Worm (Caenorhabditis elegans) whole organism, L1 larva: ENCODE measurements around the gene Y11D7A.5.

Experiments used
- C16A3.4 ChIP-seq: fragments of 150-350 bp; optimal IDR thresholded peaks from 2 replicates; lab custom pipeline; 2014; ENCODE audit warnings: missing biosample characterization, missing genetic modification characterization
- C34B4.2 ChIP-seq: sonication (generic microtip); optimal IDR thresholded peaks from 2 replicates; lab custom pipeline; 2017; ENCODE audit warnings: mild to moderate bottlenecking, missing genetic modification characterization, missing compliant biosample characterization
- F16B12.6 ChIP-seq: fragments of 150-350 bp; optimal IDR thresholded peaks from 2 replicates; lab custom pipeline; 2014; ENCODE audit warnings: missing biosample characterization, missing genetic modification characterization
- Y116A8C.19 ChIP-seq: sonication (generic microtip); optimal IDR thresholded peaks from 2 replicates; lab custom pipeline; 2016; ENCODE audit warnings: missing compliant biosample characterization, missing genetic modification characterization, borderline replicate concordance
- aha-1 ChIP-seq: fragments of 150-350 bp; optimal IDR thresholded peaks from 2 replicates; lab custom pipeline; 2014; ENCODE audit warnings: missing biosample characterization, missing genetic modification characterization
- alr-1 ChIP-seq: fragments of 200-800 bp; sonication (Bioruptor generic); optimal IDR thresholded peaks from 2 replicates; lab custom pipeline; 2018; ENCODE audit warnings: borderline replicate concordance, mild to moderate bottlenecking, missing genetic modification characterization, missing compliant biosample characterization
- blmp-1 ChIP-seq: fragments of 150-350 bp; optimal IDR thresholded peaks from 2 replicates; lab custom pipeline; 2014; ENCODE audit warnings: missing biosample characterization, missing genetic modification characterization
- ceh-88 ChIP-seq: fragments of 200-800 bp; sonication (Bioruptor generic); IDR thresholded peaks from 2 replicates; pipeline ENCODE4 v1.3.6; 2022; ENCODE audit warnings: missing genetic modification characterization, missing compliant biosample characterization
- dpl-1 ChIP-seq, 3 experiments: fragments of 150-350 bp in 2 of 3; sonication (generic microtip) in 1 of 3; optimal IDR thresholded peaks; 2 replicates each; lab custom pipeline; 2014 to 2017; ENCODE audit warnings: missing biosample characterization in 3 of 3, missing genetic modification characterization in 3 of 3, missing genetic modification reagents in 3 of 3
- efl-1 ChIP-seq, 4 experiments: fragments of 150-350 bp; optimal IDR thresholded peaks in 3 of 4; peaks in 1 of 4; 1 replicate in 1 of 4; 2 replicates in 3 of 4; lab custom pipeline; 2014; ENCODE audit warnings: missing biosample characterization in 2 of 4, missing genetic modification characterization in 2 of 4, missing genetic modification reagents in 2 of 4
- efl-3 ChIP-seq: fragments of 200-800 bp; sonication (Bioruptor generic); optimal IDR thresholded peaks from 2 replicates; lab custom pipeline; 2018; ENCODE audit warnings: mild to moderate bottlenecking, missing genetic modification characterization, missing compliant biosample characterization
- egl-27 ChIP-seq, 2 experiments: fragments of 150-350 bp in 1 of 2; sonication (generic microtip); optimal IDR thresholded peaks; 3 replicates each; lab custom pipeline; 2017 to 2018; ENCODE audit warnings: missing biosample characterization in 2 of 2, missing genetic modification characterization in 2 of 2, missing genetic modification reagents in 2 of 2
- elt-2 ChIP-seq: sonication (generic microtip); optimal IDR thresholded peaks from 2 replicates; lab custom pipeline; 2016; ENCODE audit warnings: missing genetic modification characterization, mild to moderate bottlenecking, inconsistent platforms, missing compliant biosample characterization, missing genetic modification reagents
- fkh-4 ChIP-seq: sonication (generic microtip); optimal IDR thresholded peaks from 2 replicates; lab custom pipeline; 2016; ENCODE audit warnings: missing compliant biosample characterization, missing genetic modification characterization, borderline replicate concordance
- grh-1 ChIP-seq: fragments of 200-800 bp; sonication (Bioruptor generic); IDR thresholded peaks from 2 replicates; pipeline ENCODE4 v1.3.6; 2022; ENCODE audit warnings: missing genetic modification reagents, missing genetic modification characterization, missing compliant biosample characterization
- hlh-4 ChIP-seq: sonication (generic microtip); optimal IDR thresholded peaks from 2 replicates; lab custom pipeline; 2016; ENCODE audit warnings: mild to moderate bottlenecking, missing genetic modification characterization, missing compliant biosample characterization
- hpl-2 ChIP-seq: fragments of 150-350 bp; optimal IDR thresholded peaks from 2 replicates; lab custom pipeline; 2014; ENCODE audit warnings: missing biosample characterization, missing genetic modification reagents, missing genetic modification characterization
- irx-1 ChIP-seq: sonication (generic microtip); optimal IDR thresholded peaks from 2 replicates; lab custom pipeline; 2016; ENCODE audit warnings: missing genetic modification characterization, missing compliant biosample characterization
- isw-1 ChIP-seq: fragments of 200-800 bp; sonication (Bioruptor generic); IDR thresholded peaks from 2 replicates; pipeline ENCODE4 v1.3.6; 2022; ENCODE audit warnings: missing genetic modification characterization, missing compliant biosample characterization
- jun-1 ChIP-seq: fragments of 150-350 bp; optimal IDR thresholded peaks from 2 replicates; lab custom pipeline; 2014; ENCODE audit warnings: missing biosample characterization, missing genetic modification reagents, missing genetic modification characterization
- lin-13 ChIP-seq: fragments of 150-350 bp; optimal IDR thresholded peaks from 2 replicates; lab custom pipeline; 2014; ENCODE audit warnings: missing biosample characterization, missing genetic modification reagents, missing genetic modification characterization
- lin-14 ChIP-seq: fragments of 200-800 bp; sonication (Bioruptor generic); optimal IDR thresholded peaks from 2 replicates; lab custom pipeline; 2018; ENCODE audit warnings: mild to moderate bottlenecking, missing genetic modification characterization, moderate library complexity, missing compliant biosample characterization
- lin-35 ChIP-seq, 2 experiments: fragments of 150-350 bp; optimal IDR thresholded peaks; 2 replicates each; lab custom pipeline; 2014; ENCODE audit warnings: missing biosample characterization in 2 of 2, missing genetic modification characterization in 2 of 2, missing genetic modification reagents in 2 of 2
- lir-3 ChIP-seq: sonication (generic microtip); optimal IDR thresholded peaks from 2 replicates; lab custom pipeline; 2016; ENCODE audit warnings: mild to moderate bottlenecking, missing genetic modification characterization, moderate library complexity, missing compliant biosample characterization; ENCODE audit not compliant: poor library complexity
- lsy-2 ChIP-seq, 2 experiments: fragments of 150-350 bp; optimal IDR thresholded peaks; 2 replicates each; lab custom pipeline; 2014; ENCODE audit warnings: missing biosample characterization in 2 of 2, missing genetic modification characterization in 2 of 2
- mab-9 ChIP-seq: fragments of 200-800 bp; sonication (Bioruptor generic); IDR thresholded peaks from 2 replicates; pipeline ENCODE4 v1.3.6; 2022; ENCODE audit warnings: missing genetic modification reagents, missing genetic modification characterization, missing compliant biosample characterization
- mdl-1 ChIP-seq, 2 experiments: fragments of 150-350 bp; optimal IDR thresholded peaks; 2 replicates each; lab custom pipeline; 2014 to 2017; ENCODE audit warnings: missing biosample characterization in 2 of 2, missing genetic modification characterization in 2 of 2, inconsistent platforms in 1 of 2
- mef-2 ChIP-seq: fragments of 150-350 bp; optimal IDR thresholded peaks from 2 replicates; lab custom pipeline; 2014; ENCODE audit warnings: missing biosample characterization, missing genetic modification characterization
- mep-1 ChIP-seq: fragments of 150-350 bp; optimal IDR thresholded peaks from 2 replicates; lab custom pipeline; 2014; ENCODE audit warnings: missing biosample characterization, missing genetic modification characterization
- nhr-12 ChIP-seq: sonication (generic microtip); optimal IDR thresholded peaks from 2 replicates; lab custom pipeline; 2017; ENCODE audit warnings: missing biosample characterization, missing genetic modification characterization
- nhr-47 ChIP-seq: sonication (generic microtip); optimal IDR thresholded peaks from 2 replicates; lab custom pipeline; 2016; ENCODE audit warnings: mild to moderate bottlenecking, missing genetic modification characterization, moderate library complexity, missing compliant biosample characterization
- nhr-84 ChIP-seq: sonication (generic microtip); optimal IDR thresholded peaks from 2 replicates; lab custom pipeline; 2017; ENCODE audit warnings: missing biosample characterization, missing genetic modification characterization
- nhr-85 ChIP-seq: sonication (generic microtip); peaks from one replicate; lab custom pipeline; 2016; ENCODE audit warnings: missing genetic modification characterization, inconsistent platforms, missing compliant biosample characterization
- pag-3 ChIP-seq: sonication (generic microtip); optimal IDR thresholded peaks from 2 replicates; lab custom pipeline; 2017; ENCODE audit warnings: missing genetic modification characterization, mild to moderate bottlenecking, missing compliant biosample characterization, antibody characterized with exemption, borderline replicate concordance; ENCODE audit not compliant: insufficient read depth
- pax-3 ChIP-seq: fragments of 200-800 bp; sonication (Bioruptor generic); optimal IDR thresholded peaks from 2 replicates; lab custom pipeline; 2018; ENCODE audit warnings: mild to moderate bottlenecking, missing genetic modification characterization, moderate library complexity, missing compliant biosample characterization
- rnt-1 ChIP-seq: sonication (generic microtip); optimal IDR thresholded peaks from 2 replicates; lab custom pipeline; 2016; ENCODE audit warnings: mild to moderate bottlenecking, missing genetic modification characterization, moderate library complexity, missing compliant biosample characterization
- skn-1 ChIP-seq: fragments of 150-350 bp; optimal IDR thresholded peaks from 2 replicates; lab custom pipeline; 2014; ENCODE audit warnings: missing biosample characterization, missing genetic modification characterization
- snu-23 ChIP-seq: sonication (generic microtip); optimal IDR thresholded peaks from 2 replicates; lab custom pipeline; 2016; ENCODE audit warnings: missing genetic modification characterization, missing compliant biosample characterization
- sptf-1 ChIP-seq: fragments of 150-350 bp; optimal IDR thresholded peaks from 2 replicates; lab custom pipeline; 2014; ENCODE audit warnings: missing biosample characterization, missing genetic modification characterization
- swsn-7 ChIP-seq: sonication (generic microtip); optimal IDR thresholded peaks from 2 replicates; lab custom pipeline; 2016; ENCODE audit warnings: missing genetic modification characterization, missing compliant biosample characterization
- tbx-2 ChIP-seq: sonication (generic microtip); optimal IDR thresholded peaks from 2 replicates; lab custom pipeline; 2016; ENCODE audit warnings: missing genetic modification characterization, missing compliant biosample characterization
- tlp-1 ChIP-seq: fragments of 150-350 bp; optimal IDR thresholded peaks from 2 replicates; lab custom pipeline; 2014; ENCODE audit warnings: missing biosample characterization, missing genetic modification characterization
- unc-130 ChIP-seq: fragments of 150-350 bp; optimal IDR thresholded peaks from 2 replicates; lab custom pipeline; 2017; ENCODE audit warnings: missing biosample characterization, missing genetic modification characterization, inconsistent platforms
- unc-62 ChIP-seq: fragments of 150-350 bp; optimal IDR thresholded peaks from 2 replicates; lab custom pipeline; 2014; ENCODE audit warnings: missing biosample characterization, missing genetic modification reagents, missing genetic modification characterization
- unc-86 ChIP-seq: sonication (generic microtip); optimal IDR thresholded peaks from 2 replicates; lab custom pipeline; 2016; ENCODE audit warnings: missing genetic modification characterization, missing compliant biosample characterization
- vab-15 ChIP-seq: sonication (generic microtip); optimal IDR thresholded peaks from 2 replicates; lab custom pipeline; 2017; ENCODE audit warnings: missing genotype, mild to moderate bottlenecking, missing genetic modification characterization, missing compliant biosample characterization
- zip-4 ChIP-seq: fragments of 200-800 bp; sonication (Bioruptor generic); optimal IDR thresholded peaks from 2 replicates; lab custom pipeline; 2018; ENCODE audit warnings: mild to moderate bottlenecking, missing genetic modification characterization, moderate library complexity, missing compliant biosample characterization
- ztf-4 ChIP-seq: fragments of 150-350 bp; optimal IDR thresholded peaks from 2 replicates; lab custom pipeline; 2014; ENCODE audit warnings: missing biosample characterization, missing genetic modification characterization

The Y11D7A.5 gene

ce11 chrIV:9199148-9199938, 46.0 kb downstream of the Y11D7A.5 start:
- TF ChIP-seq sptf-1 (tag; lab: Kevin White, UChicago) (no peak), fkh-4 (tag; lab: Kevin White, UChicago) (no peak), mab-9 (GFP tag; lab: Robert Waterston, UW) (no peak), unc-62 (GFP tag; lab: Kevin White, UChicago) (no peak), tlp-1 (tag; lab: Kevin White, UChicago) (no peak), unc-86 (tag; lab: Kevin White, UChicago) (no peak), mep-1 (no peak), irx-1 (tag; lab: Kevin White, UChicago) (no peak), Y116A8C.19 (no peak), unc-130 (no peak), efl-3 (GFP tag; lab: Kevin White, UChicago) (no peak), nhr-84 (tag; lab: Kevin White, UChicago) (no peak), mef-2 (tag; lab: Kevin White, UChicago) (no peak), lin-13 (GFP tag; lab: Kevin White, UChicago) (no peak), zip-4 (GFP tag; lab: Kevin White, UChicago) (no peak), rnt-1 (no peak)
- TF ChIP-seq, all 84 proteins: peak for 0

ce11 chrIV:9198136-9198535, 47.2 kb downstream of the Y11D7A.5 start:
- TF ChIP-seq lin-14 (GFP tag; lab: Kevin White, UChicago) (peak; percentile 85), swsn-7 (peak; percentile 34), mep-1 (peak; percentile 72), alr-1 (tag; lab: Kevin White, UChicago) (no peak), mef-2 (tag; lab: Kevin White, UChicago) (no peak), ztf-4 (peak; percentile 36), nhr-12 (no peak), sptf-1 (tag; lab: Kevin White, UChicago) (no peak), hpl-2 (GFP tag; lab: Kevin White, UChicago) (no peak), skn-1 (tag; lab: Kevin White, UChicago) (peak; percentile 24), mdl-1 (tag; optimal IDR thresholded peaks at IDR 0.05; lab: Kevin White, UChicago) (peak in 1 of 2 experiments; percentile 78), unc-130 (peak; percentile 23), tbx-2 (peak; percentile 74), irx-1 (tag; lab: Kevin White, UChicago) (peak; percentile 34), blmp-1 (tag; lab: Kevin White, UChicago) (peak; percentile 93), lin-35 (GFP tag; optimal IDR thresholded peaks at IDR 0.05; lab: Kevin White, UChicago) (peak in 1 of 2 experiments; percentile 85), C34B4.2 (tag; lab: Kevin White, UChicago) (no peak), snu-23 (GFP tag; lab: Kevin White, UChicago) (peak; percentile 88), grh-1 (GFP tag; lab: Robert Waterston, UW) (peak; percentile 49), pag-3 (tag; lab: Kevin White, UChicago) (no peak), lin-13 (GFP tag; lab: Kevin White, UChicago) (peak; percentile 13), lsy-2 (tag; optimal IDR thresholded peaks at IDR 0.05; lab: Kevin White, UChicago) (peak; percentile 21 to 65), pax-3 (tag; lab: Kevin White, UChicago) (no peak), hlh-4 (tag; lab: Kevin White, UChicago) (no peak), efl-1 (optimal IDR thresholded peaks at IDR 0.05; lab: Kevin White, UChicago) (peak; percentile 6 to 39), efl-1 (GFP tag; optimal IDR thresholded peaks at IDR 0.05 in 1 of 2; lab: Kevin White, UChicago) (peak in 1 of 2 experiments; percentile 92), nhr-47 (tag; lab: Kevin White, UChicago) (peak; percentile 55), elt-2 (tag; lab: Kevin White, UChicago) (peak; percentile 77), F16B12.6 (tag; lab: Kevin White, UChicago) (no peak), ceh-88 (no peak), jun-1 (no peak), aha-1 (tag; lab: Kevin White, UChicago) (no peak), lir-3 (tag; lab: Kevin White, UChicago) (peak; percentile 7), vab-15 (no peak), egl-27 (tag; optimal IDR thresholded peaks at IDR 0.05; lab: Kevin White, UChicago) (no peak), C16A3.4 (tag; lab: Kevin White, UChicago) (peak; percentile 74), rnt-1 (no peak), dpl-1 (GFP tag; optimal IDR thresholded peaks at IDR 0.05; lab: Kevin White, UChicago) (peak in 2 of 3 experiments; percentile 27 to 37), nhr-85 (peak; percentile 97), isw-1 (GFP tag; lab: Robert Waterston, UW) (no peak)
